Fruit fly (Drosophila melanogaster) whole organism: Measurements from ENCODE around the gene CG10738.

Experiments
- CG8478 ChIP-seq: fragments of >200 bp; optimal IDR thresholded peaks from 2 replicates; lab custom pipeline; 2018; ENCODE audit warnings: inconsistent platforms
- Dll ChIP-seq: fragments of >200 bp; optimal IDR thresholded peaks from 2 replicates; lab custom pipeline; 2017
- EcR ChIP-seq, 2 experiments: fragments of >200 bp; optimal IDR thresholded peaks; 2 replicates each; lab custom pipeline; 2017; ENCODE audit warnings: missing biosample characterization in 2 of 2, missing genetic modification characterization in 2 of 2, missing genetic modification reagents in 2 of 2
- pan ChIP-seq: fragments of >200 bp; optimal IDR thresholded peaks from 2 replicates; lab custom pipeline; 2017
- psq ChIP-seq: fragments of >200 bp; optimal IDR thresholded peaks from 2 replicates; lab custom pipeline; 2017
- usp ChIP-seq: fragments of >200 bp; optimal IDR thresholded peaks from 2 replicates; lab custom pipeline; 2017; ENCODE audit warnings: missing biosample characterization, missing genetic modification characterization, mixed read lengths

Gene CG10738

DNA sequence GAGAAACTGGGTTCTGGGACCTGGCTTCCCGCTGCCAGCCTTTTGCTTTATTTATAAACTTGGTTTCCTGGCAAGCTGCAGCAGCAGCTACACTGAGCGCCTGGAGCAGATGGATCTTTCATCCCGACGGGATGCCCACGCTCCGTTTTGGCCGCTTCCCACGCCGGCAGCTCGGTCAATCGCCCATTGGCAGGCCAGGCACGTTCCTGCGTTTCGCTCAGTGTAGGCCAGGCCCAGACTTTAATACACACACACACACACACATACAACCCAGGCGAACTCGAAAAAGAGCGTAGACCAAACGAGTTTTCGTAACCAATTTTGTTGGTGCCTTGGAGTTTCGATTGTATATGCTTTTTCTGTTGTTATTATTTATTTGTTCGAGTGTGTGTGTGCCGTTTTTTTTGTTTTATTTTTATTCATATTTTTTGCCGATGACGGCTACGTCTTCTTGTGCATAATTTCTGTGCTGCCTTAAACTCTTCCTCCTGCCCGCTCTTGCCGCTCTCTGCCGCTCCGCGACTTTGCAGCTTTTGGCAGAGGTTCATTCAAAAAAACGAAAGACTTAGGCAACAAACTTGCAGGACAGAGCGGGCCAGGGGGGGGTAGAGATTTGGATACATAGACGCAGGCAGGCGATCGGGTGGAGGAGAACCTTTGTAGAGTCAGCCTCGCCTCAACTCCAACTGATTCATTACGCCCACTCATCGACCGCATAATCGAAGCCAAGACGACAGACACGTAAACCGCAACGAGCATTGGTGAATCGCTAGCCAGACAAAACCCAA lies 49.6 kb downstream of the CG10738 start:
- TF ChIP-seq CG8478, result no peak
- TF ChIP-seq Dll (lab: Kevin White, UChicago), result no peak
- TF ChIP-seq psq (lab: Kevin White, UChicago), result no peak
- TF ChIP-seq usp (GFP tag; lab: Kevin White, UChicago), result no peak
- no peak for TF ChIP-seq pan (lab: Kevin White, UChicago)
- TF ChIP-seq EcR (GFP tag; optimal IDR thresholded peaks at IDR 0.05; lab: Kevin White, UChicago), result no peak

DNA sequence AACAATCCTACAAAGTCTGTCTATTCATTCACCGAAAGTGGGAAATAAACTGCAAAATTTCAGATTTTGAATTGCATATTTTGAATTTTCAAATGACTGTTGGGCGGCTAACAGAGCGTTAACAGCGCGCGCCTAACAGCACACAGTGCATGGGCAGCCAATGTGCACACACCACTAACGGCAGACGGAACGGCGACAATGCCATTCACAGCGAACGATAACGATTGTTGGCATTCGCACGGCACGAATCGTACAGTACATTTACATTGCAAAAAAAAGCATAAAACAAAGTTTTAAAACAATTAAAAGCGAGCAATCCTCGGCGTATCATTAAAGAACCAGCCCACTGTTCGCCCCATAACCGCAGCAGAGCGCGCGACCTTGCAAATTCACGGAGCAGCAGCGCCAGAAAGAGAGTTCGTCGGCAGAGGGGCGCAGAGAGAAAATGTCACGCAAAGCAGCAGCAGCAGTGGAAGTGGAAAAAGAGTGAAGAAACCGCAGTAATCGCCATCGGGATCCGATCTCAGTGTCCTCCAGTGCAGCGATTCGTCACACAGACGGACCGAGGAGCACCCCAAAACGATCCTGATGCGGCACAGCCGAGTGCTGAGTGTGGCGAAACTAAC lies 52.0 kb downstream of the CG10738 start, which contains the start of gene Spt20:
TSS of gene Spt20 (plus strand) at position 224 of the 626 bp plus-strand sequence.
- TF ChIP-seq psq (lab: Kevin White, UChicago) (no peak), EcR (GFP tag; optimal IDR thresholded peaks at IDR 0.05; lab: Kevin White, UChicago) (no peak), CG8478 (no peak), pan (lab: Kevin White, UChicago) (no peak), usp (GFP tag; lab: Kevin White, UChicago) (no peak), Dll (lab: Kevin White, UChicago) (no peak)

DNA sequence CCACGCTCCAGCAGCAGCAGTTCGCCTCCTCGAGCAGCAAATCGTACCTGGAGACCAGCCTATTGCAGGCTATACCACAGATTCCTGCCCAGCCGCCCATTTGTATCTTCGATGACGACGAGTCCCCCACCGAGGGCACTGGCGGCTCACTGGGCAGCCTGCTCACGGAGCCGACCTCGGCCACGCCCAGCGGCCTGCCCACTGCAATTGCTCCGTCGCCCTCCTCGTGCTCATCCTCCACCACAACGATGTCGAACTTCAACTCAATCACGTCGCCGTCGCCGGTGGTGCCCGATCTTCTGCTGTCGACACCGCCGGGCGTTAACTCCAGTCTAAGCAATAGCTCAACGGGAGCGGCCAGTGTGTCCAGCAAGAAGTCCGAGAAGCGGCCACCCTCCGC lies 53.1 kb downstream of the CG10738 start:
- TF ChIP-seq psq (lab: Kevin White, UChicago), result no peak
- TF ChIP-seq CG8478, result no peak
- TF ChIP-seq Dll (lab: Kevin White, UChicago), result no peak
- no peak for TF ChIP-seq EcR (GFP tag; optimal IDR thresholded peaks at IDR 0.05; lab: Kevin White, UChicago)
- TF ChIP-seq pan (lab: Kevin White, UChicago), result no peak
- TF ChIP-seq usp (GFP tag; lab: Kevin White, UChicago), result no peak

DNA sequence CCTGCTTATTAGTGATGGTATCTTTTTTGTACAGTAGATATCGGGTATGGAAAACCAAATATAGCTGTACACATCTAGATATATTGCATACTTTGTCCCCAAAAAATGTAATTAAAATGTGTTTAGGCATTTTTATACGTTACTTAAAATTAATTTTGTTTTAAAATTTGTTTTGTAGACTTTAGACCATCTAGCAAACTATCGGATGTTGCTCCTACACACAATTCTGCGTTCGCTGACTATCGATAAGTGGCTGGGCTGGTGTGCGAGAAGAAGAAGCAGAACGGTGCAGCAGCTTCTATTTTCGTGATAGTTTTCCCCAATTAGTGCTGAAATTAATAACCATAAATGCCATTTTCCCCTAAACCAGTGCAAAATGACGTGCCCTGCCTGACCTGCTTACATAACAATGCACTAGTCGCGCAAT lies 62.6 kb downstream of the CG10738 start, which contains the start of the genes Vps36 and Liprin-beta:
TSS of gene Vps36 (minus strand) at position 1 of the 427 bp plus-strand sequence.
TSS of gene Liprin-beta (plus strand) at position 143 of the 427 bp plus-strand sequence.
- no peak for TF ChIP-seq psq (lab: Kevin White, UChicago)
- TF ChIP-seq EcR (GFP tag; optimal IDR thresholded peaks at IDR 0.05; lab: Kevin White, UChicago), result no peak
- TF ChIP-seq usp (GFP tag; lab: Kevin White, UChicago), result no peak
- TF ChIP-seq Dll (lab: Kevin White, UChicago), result no peak
- TF ChIP-seq CG8478, result no peak
- TF ChIP-seq pan (lab: Kevin White, UChicago), result no peak
